Worm (Caenorhabditis elegans): ENCODE data around the gene D1086.21.

ce11 chrV:14094546-14094945 is 30.0 kb downstream of the D1086.21 start:
- TF ChIP-seq ceh-2 (tag; optimal IDR thresholded peaks at IDR 0.05) (no peak), ama-1 (optimal IDR thresholded peaks at IDR 0.05) (no peak)

All from whole organism, late embryonic.